Worm (Caenorhabditis elegans): ENCODE data around the gene ddl-1.

ddl-1 gene

ce11 chrII:5665991-5666390, 17.8 kb upstream of the ddl-1 start, which contains the start of gene C25H3.16:
C25H3.16 (plus strand) TSS chrII:5666291.
- TF ChIP-seq ztf-6 (GFP tag; IDR thresholded peaks at IDR 0.05) (no peak), him-1 (tag; optimal IDR thresholded peaks at IDR 0.05) (peak; percentile 74), B0035.1 (tag; optimal IDR thresholded peaks at IDR 0.05) (no peak)

DNA sequence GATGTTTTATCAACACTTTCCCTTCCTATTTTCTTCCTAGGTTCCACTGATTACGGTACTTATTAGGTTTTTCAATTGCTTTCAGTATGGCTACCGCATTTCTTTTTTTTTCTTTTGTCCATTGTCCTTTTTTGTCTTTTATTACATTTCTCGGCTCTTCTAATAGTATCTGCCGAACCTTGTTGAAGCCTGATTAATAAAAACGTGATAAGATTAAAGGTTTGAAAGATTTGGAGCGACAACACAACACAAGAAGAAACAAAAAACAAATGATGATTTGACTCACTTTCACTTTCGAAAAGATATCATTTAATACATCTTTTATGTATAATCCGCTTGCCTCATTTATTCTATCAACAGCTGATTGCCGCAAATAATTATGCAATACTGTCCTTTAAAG, 16.9 kb upstream of the ddl-1 start, which contains the start of gene C25H3.15:
TSS of gene C25H3.15 (plus strand) at position 301 of the 400 bp plus-strand sequence.
- no peak for TF ChIP-seq T07F8.4 (tag; optimal IDR thresholded peaks at IDR 0.05)
- no peak for TF ChIP-seq pha-4 (tag; optimal IDR thresholded peaks at IDR 0.05)
- no peak for TF ChIP-seq D2030.7 (GFP tag; IDR thresholded peaks at IDR 0.05)
- no peak for TF ChIP-seq ceh-91 (GFP tag; IDR thresholded peaks at IDR 0.05)
- no peak for TF ChIP-seq nfyb-1 (GFP tag; IDR thresholded peaks at IDR 0.05)
- TF ChIP-seq unc-62 (GFP tag; optimal IDR thresholded peaks at IDR 0.05): no peak
- TF ChIP-seq Y53G8AR.9 (GFP tag; conservative IDR thresholded peaks at IDR 0.05): no peak
- TF ChIP-seq nhr-90 (tag; optimal IDR thresholded peaks at IDR 0.05): no peak
- TF ChIP-seq Y95B8A.8 (GFP tag; IDR thresholded peaks at IDR 0.05): no peak
- no peak for TF ChIP-seq F49E8.2 (tag; optimal IDR thresholded peaks at IDR 0.05; ENCODE audit: insufficient read depth)
- no peak for TF ChIP-seq egl-44 (GFP tag; IDR thresholded peaks at IDR 0.05)

DNA sequence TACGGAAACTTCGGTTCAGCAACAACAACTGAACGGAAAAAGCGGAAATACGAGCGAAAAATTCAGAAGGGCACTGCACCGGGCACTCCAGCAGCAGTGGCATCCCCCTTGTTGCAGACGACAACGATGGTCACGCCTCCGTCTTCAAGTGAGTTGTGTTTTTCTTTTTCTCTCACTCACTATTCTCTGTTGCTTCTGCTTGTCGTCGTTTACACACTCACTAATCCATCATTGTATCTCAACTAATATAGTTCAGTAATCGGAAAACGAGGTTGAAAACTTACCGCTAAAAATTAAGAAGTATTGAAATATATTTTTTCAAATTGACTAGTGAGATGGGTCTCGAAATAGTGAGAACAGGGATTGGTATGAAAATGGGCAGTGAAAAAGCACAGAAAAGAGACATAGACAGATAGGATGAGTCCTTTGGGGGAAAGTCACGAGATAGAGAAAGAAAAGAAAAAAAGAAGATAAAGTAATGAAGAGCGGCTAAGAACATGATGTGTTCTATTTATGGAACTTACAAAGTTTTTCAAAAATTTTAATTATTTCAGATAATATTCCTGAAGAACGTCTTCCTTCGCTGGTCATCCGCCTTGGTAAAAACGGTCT, 15.1 kb upstream of the ddl-1 start:
- TF ChIP-seq K12H6.12 (tag; optimal IDR thresholded peaks at IDR 0.05) (no peak), bed-2 (GFP tag; IDR thresholded peaks at IDR 0.05) (no peak), B0336.3 (GFP tag; IDR thresholded peaks at IDR 0.05) (no peak), ekl-4 (GFP tag; IDR thresholded peaks at IDR 0.05) (no peak), rpc-1 (optimal IDR thresholded peaks at IDR 0.05) (no peak), rpc-1 (tag; optimal IDR thresholded peaks at IDR 0.05) (no peak)

DNA sequence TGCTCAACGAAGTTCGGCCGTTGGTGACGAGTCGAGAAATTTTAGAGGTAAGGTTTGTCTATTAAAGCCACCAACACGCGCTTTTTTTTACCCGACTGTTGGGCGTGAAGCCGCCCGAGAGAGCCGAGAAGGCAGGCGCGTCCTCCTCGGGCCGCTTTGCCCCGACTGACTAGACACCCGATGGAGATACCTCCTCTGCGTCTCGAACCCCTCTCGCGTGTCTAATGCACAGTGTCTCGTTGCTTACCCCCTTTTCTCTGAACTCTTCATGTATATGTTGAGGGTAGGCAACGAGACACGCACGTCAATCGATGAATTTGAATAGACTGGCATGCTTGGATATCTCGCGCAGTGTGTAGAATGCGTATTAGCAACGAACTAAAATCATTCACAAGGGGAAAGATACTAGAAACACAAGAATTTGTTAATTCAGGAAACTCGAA, 13.6 kb upstream of the ddl-1 start:
- TF ChIP-seq pbrm-1 (GFP tag; IDR thresholded peaks at IDR 0.05): peak; percentile 96
- TF ChIP-seq aptf-2 (GFP tag; conservative IDR thresholded peaks at IDR 0.05): peak; percentile 86
- TF ChIP-seq rec-8 (tag; optimal IDR thresholded peaks at IDR 0.05): peak; percentile 36 to 42
- no peak for TF ChIP-seq F57A8.1 (GFP tag; optimal IDR thresholded peaks at IDR 0.05)
- no peak; the same call in 1 of the 2 replicates for TF ChIP-seq F33H1.4 (GFP tag; IDR thresholded peaks at IDR 0.05)
- TF ChIP-seq F57C9.4 (tag; optimal IDR thresholded peaks at IDR 0.05): peak; percentile 98
- TF ChIP-seq gei-17 (GFP tag; optimal IDR thresholded peaks at IDR 0.05): peak; percentile 91
- peak; percentile 99 for TF ChIP-seq aptf-3 (GFP tag; IDR thresholded peaks at IDR 0.05)
- TF ChIP-seq F22D6.2 (tag; optimal IDR thresholded peaks at IDR 0.05): peak; percentile 16
- TF ChIP-seq rpc-1 (optimal IDR thresholded peaks at IDR 0.05): no peak
- TF ChIP-seq rpc-1 (tag; optimal IDR thresholded peaks at IDR 0.05): no peak
- TF ChIP-seq lsy-27 (tag; optimal IDR thresholded peaks at IDR 0.05; ENCODE audit: borderline replicate concordance, insufficient read depth): peak; percentile 90
- peak; percentile 87; the same call in 1 of the 2 replicates for TF ChIP-seq dox-1 (GFP tag; IDR thresholded peaks at IDR 0.05)
- TF ChIP-seq hsf-1 (GFP tag; IDR thresholded peaks at IDR 0.05): peak; percentile 89
- peak in 2 of 3 experiments; percentile 57 to 69 for TF ChIP-seq lin-35 (GFP tag; optimal IDR thresholded peaks at IDR 0.05)
- TF ChIP-seq ccch-3 (GFP tag; optimal IDR thresholded peaks at IDR 0.05): no peak
- TF ChIP-seq athp-1 (tag; optimal IDR thresholded peaks at IDR 0.05): peak; percentile 99
- TF ChIP-seq bed-1 (GFP tag; IDR thresholded peaks at IDR 0.05): peak; percentile 91
- TF ChIP-seq D2030.7 (GFP tag; IDR thresholded peaks at IDR 0.05): peak; percentile 64
- TF ChIP-seq B0261.1 (tag; optimal IDR thresholded peaks at IDR 0.05): peak; percentile 55
- peak; percentile 88 for TF ChIP-seq lin-40 (tag; optimal IDR thresholded peaks at IDR 0.05)
- peak; percentile 98 for TF ChIP-seq nhr-27 (tag; optimal IDR thresholded peaks at IDR 0.05)
- TF ChIP-seq Y79H2A.3 (GFP tag; conservative IDR thresholded peaks at IDR 0.05): peak; percentile 96
- TF ChIP-seq ama-1 (optimal IDR thresholded peaks at IDR 0.05): peak; percentile 100
- peak; percentile 89 to 94 for TF ChIP-seq ama-1 (GFP tag; optimal IDR thresholded peaks at IDR 0.05)
- TF ChIP-seq lin-54 (GFP tag; optimal IDR thresholded peaks at IDR 0.05): peak; percentile 83
- TF ChIP-seq die-1 (tag; optimal IDR thresholded peaks at IDR 0.05): peak; percentile 77

Data from whole organism, young adult.